Worm (Caenorhabditis elegans): ENCODE measurements around the gene tcer-1.
A peak's percentile ranks its signal among the peaks of the same experiment; 100 is the strongest.

tcer-1 gene

ce11 chrII:7050021-7050722, at the start of gene tcer-1, which contains the start of gene ZK1127.5:
tcer-1 (minus strand) TSS chrII:7050071.
ZK1127.5 (plus strand) TSS chrII:7050672.
- TF ChIP-seq hmg-11 (tag; optimal IDR thresholded peaks at IDR 0.05) (peak; percentile 70), nhr-12 (tag; optimal IDR thresholded peaks at IDR 0.05) (no peak), nhr-77 (tag; optimal IDR thresholded peaks at IDR 0.05) (no peak), egl-5 (tag; optimal IDR thresholded peaks at IDR 0.05) (peak; percentile 53), fkh-2 (tag; optimal IDR thresholded peaks at IDR 0.05) (no peak), ceh-82 (tag; optimal IDR thresholded peaks at IDR 0.05) (no peak), ceh-16 (tag; optimal IDR thresholded peaks at IDR 0.05) (no peak), nhr-76 (tag; optimal IDR thresholded peaks at IDR 0.05) (no peak), ceh-9 (tag; optimal IDR thresholded peaks at IDR 0.05) (no peak), elt-3 (tag; optimal IDR thresholded peaks at IDR 0.05) (no peak), pqm-1 (tag; optimal IDR thresholded peaks at IDR 0.05) (peak; percentile 21), fkh-10 (GFP tag; optimal IDR thresholded peaks at IDR 0.05) (no peak), zag-1 (tag; optimal IDR thresholded peaks at IDR 0.05) (no peak), nfya-1 (tag; optimal IDR thresholded peaks at IDR 0.05; ENCODE audit: insufficient read depth) (peak; percentile 74), nhr-25 (tag; optimal IDR thresholded peaks at IDR 0.05) (peak; percentile 25), nhr-23 (tag; optimal IDR thresholded peaks at IDR 0.05) (peak; percentile 39), pha-4 (tag; optimal IDR thresholded peaks at IDR 0.05) (peak; percentile 83), lin-15B (tag; optimal IDR thresholded peaks at IDR 0.05) (peak; percentile 77), nhr-67 (tag; optimal IDR thresholded peaks at IDR 0.05) (no peak), snpc-4 (tag; optimal IDR thresholded peaks at IDR 0.05) (peak; percentile 64), elt-1 (tag; optimal IDR thresholded peaks at IDR 0.05) (no peak), lin-39 (tag; optimal IDR thresholded peaks at IDR 0.05) (peak; percentile 20), elt-2 (tag; optimal IDR thresholded peaks at IDR 0.05) (peak; percentile 37), jun-1 (tag; optimal IDR thresholded peaks at IDR 0.05) (no peak)

DNA sequence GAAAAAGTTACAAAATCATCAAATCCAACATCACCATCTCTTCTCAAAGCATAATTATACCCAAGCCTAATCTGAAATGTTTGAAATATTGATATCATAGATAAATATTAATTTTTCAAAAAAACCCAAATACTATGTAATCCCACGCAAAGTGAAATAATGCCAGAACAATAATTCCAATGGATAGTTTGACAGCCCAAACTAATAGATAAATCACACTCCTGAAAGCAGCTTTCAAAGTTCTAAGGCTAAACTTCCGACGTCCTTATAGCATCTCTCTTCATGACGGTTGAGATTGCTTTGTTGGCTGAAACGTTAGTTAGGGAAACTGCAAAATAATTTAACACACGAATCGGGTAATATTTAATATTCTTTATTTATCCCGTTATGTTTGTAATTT, 49.4 kb upstream of the tcer-1 start:
- TF ChIP-seq nhr-28 (tag; optimal IDR thresholded peaks at IDR 0.05), result peak; percentile 32
- TF ChIP-seq nhr-77 (tag; optimal IDR thresholded peaks at IDR 0.05), result no peak
- no peak for TF ChIP-seq skn-1 (tag; optimal IDR thresholded peaks at IDR 0.05)
- no peak for TF ChIP-seq sea-2 (GFP tag; optimal IDR thresholded peaks at IDR 0.05)
- TF ChIP-seq ama-1 (optimal IDR thresholded peaks at IDR 0.05), result peak; percentile 30

ce11 chrII:7098578-7098977, 48.7 kb upstream of the tcer-1 start, which contains the start of gene mct-5:
mct-5 (minus strand) TSS chrII:7098593.
- TF ChIP-seq elt-3 (tag; optimal IDR thresholded peaks at IDR 0.05) (no peak), nhr-25 (tag; optimal IDR thresholded peaks at IDR 0.05) (no peak), ztf-4 (tag; optimal IDR thresholded peaks at IDR 0.05) (no peak), egl-27 (tag; optimal IDR thresholded peaks at IDR 0.05) (no peak), nhr-11 (tag; optimal IDR thresholded peaks at IDR 0.05) (no peak), ceh-28 (tag; optimal IDR thresholded peaks at IDR 0.05) (no peak), unc-62 (GFP tag; optimal IDR thresholded peaks at IDR 0.05) (no peak)

- no peak for TF ChIP-seq ztf-4 (tag; optimal IDR thresholded peaks at IDR 0.05)
- no peak for TF ChIP-seq ceh-28 (tag; optimal IDR thresholded peaks at IDR 0.05)
- no peak for TF ChIP-seq jun-1 (tag; optimal IDR thresholded peaks at IDR 0.05)
- TF ChIP-seq eor-1 (tag; optimal IDR thresholded peaks at IDR 0.05), result no peak
- TF ChIP-seq ceh-16 (tag; optimal IDR thresholded peaks at IDR 0.05), result no peak
- TF ChIP-seq zag-1 (tag; optimal IDR thresholded peaks at IDR 0.05), result no peak
- TF ChIP-seq hmg-11 (tag; optimal IDR thresholded peaks at IDR 0.05), result no peak
- no peak for TF ChIP-seq mml-1 (tag; optimal IDR thresholded peaks at IDR 0.05)
- no peak for TF ChIP-seq nhr-12 (tag; optimal IDR thresholded peaks at IDR 0.05)
- no peak for TF ChIP-seq ceh-82 (tag; optimal IDR thresholded peaks at IDR 0.05)
- TF ChIP-seq R02D3.7 (tag; optimal IDR thresholded peaks at IDR 0.05), result no peak
- TF ChIP-seq skn-1 (tag; optimal IDR thresholded peaks at IDR 0.05), result no peak
Measured at ce11 chrII:7095970-7096369, 46.1 kb upstream of the tcer-1 start.

Data from whole organism, L3 larva.